Worm (Caenorhabditis elegans): Measurements from ENCODE around the gene F53F1.3.
A peak's percentile ranks its signal among the peaks of the same experiment; 100 is the strongest.

The F53F1.3 gene

DNA sequence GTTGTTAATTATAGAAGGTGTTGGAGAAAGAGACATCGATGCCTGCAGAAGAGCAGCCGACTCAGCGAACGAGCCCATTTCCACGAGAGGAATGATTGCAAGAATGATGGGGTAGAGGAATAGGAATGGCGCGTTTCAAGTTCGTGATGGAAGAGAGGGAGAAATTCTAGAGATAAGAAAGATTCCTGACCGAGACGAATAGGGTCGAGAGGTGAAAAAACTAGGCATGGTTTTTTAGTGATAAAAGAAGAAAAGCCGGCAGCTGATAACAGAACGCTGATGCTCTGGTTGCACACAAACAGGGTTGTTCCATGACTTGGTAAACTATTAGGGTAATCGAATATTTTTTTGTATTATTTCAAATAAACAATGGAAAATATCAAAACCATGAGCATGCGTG, 35.2 kb upstream of the F53F1.3 start:
- TF ChIP-seq zfh-2 (GFP tag; conservative IDR thresholded peaks at IDR 0.05) (peak; percentile 50; the same call in 1 of the 2 replicates), lsy-27 (tag; optimal IDR thresholded peaks at IDR 0.05; ENCODE audit: borderline replicate concordance, insufficient read depth) (no peak), F39B2.1 (GFP tag; IDR thresholded peaks at IDR 0.05) (no peak), dox-1 (GFP tag; IDR thresholded peaks at IDR 0.05) (peak; percentile 64), hlh-12 (tag; optimal IDR thresholded peaks at IDR 0.05) (no peak), egl-44 (GFP tag; IDR thresholded peaks at IDR 0.05) (0 out of 2 replicates have a peak, but pooled peaks have one; percentile 59), F23B12.7 (tag; optimal IDR thresholded peaks at IDR 0.05; ENCODE audit: insufficient read depth) (no peak), nhr-80 (tag; optimal IDR thresholded peaks at IDR 0.05) (peak; percentile 97), athp-1 (tag; optimal IDR thresholded peaks at IDR 0.05) (no peak), cebp-1 (GFP tag; IDR thresholded peaks at IDR 0.05) (no peak), cebp-1 (tag; optimal IDR thresholded peaks at IDR 0.05) (peak; percentile 13), ztf-22 (GFP tag; optimal IDR thresholded peaks at IDR 0.05) (peak; percentile 52)

DNA sequence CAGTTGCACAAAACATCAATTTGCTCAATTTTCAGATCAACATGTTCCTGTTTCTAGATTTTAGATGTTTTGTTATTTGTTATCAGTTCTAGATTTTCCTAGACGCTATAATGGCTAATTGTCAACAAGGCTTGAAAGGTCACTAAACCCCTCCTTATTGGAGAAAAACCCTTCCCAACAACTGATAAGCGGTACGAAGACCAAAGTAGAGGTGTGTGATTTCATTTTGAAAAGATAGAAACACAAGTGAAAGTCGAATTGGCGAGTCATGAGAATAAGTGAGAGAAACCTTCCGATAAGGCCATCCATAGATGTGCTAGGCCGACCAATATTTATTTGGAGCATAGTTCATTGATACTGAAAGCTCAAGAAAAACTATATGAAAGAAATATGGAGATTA, 34.4 kb upstream of the F53F1.3 start:
- no peak for TF ChIP-seq cebp-1 (GFP tag; IDR thresholded peaks at IDR 0.05)
- TF ChIP-seq cebp-1 (tag; optimal IDR thresholded peaks at IDR 0.05), result peak; percentile 21
- TF ChIP-seq pha-4 (tag; optimal IDR thresholded peaks at IDR 0.05), result no peak
- TF ChIP-seq atf-7 (tag; optimal IDR thresholded peaks at IDR 0.05), result peak; percentile 41
- TF ChIP-seq B0336.3 (GFP tag; IDR thresholded peaks at IDR 0.05), result no peak
- no peak for TF ChIP-seq attf-6 (GFP tag; IDR thresholded peaks at IDR 0.05)
- TF ChIP-seq nhr-80 (tag; optimal IDR thresholded peaks at IDR 0.05), result peak; percentile 86
- TF ChIP-seq madf-10 (tag; optimal IDR thresholded peaks at IDR 0.05), result peak; percentile 6
- TF ChIP-seq nfyb-1 (GFP tag; IDR thresholded peaks at IDR 0.05), result no peak
- TF ChIP-seq mxl-1 (tag; optimal IDR thresholded peaks at IDR 0.05), result no peak
- 0 out of 2 replicates have a peak, but pooled peaks have one; percentile 25 for TF ChIP-seq egl-44 (GFP tag; IDR thresholded peaks at IDR 0.05)

DNA sequence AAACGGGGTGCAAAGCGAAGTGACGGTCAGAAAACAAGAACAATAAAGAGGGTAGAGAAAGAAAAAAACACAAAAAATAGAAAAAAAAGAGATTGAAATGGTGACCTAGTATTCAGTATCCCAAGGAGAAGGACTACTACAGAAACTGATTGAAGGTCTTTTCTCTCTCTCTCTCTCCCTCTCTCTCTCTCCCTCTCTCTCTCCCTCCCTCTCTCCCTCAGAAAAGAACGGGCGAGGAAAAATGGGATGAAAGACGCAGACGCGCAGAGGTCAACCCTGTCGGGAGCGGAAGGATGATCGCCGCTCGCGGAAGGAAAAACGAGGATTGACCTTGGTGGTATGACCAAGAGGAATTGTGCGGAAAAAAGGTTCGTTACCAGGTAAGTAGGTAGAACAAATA, 33.5 kb upstream of the F53F1.3 start:
- TF ChIP-seq dox-1 (GFP tag; IDR thresholded peaks at IDR 0.05), result peak; percentile 50; the same call in 1 of the 2 replicates
- peak; percentile 17 for TF ChIP-seq nhr-80 (tag; optimal IDR thresholded peaks at IDR 0.05)
- TF ChIP-seq rcor-1 (GFP tag; IDR thresholded peaks at IDR 0.05), result no peak
- peak; percentile 89 for TF ChIP-seq zfh-2 (GFP tag; conservative IDR thresholded peaks at IDR 0.05)
- TF ChIP-seq egrh-3 (GFP tag; IDR thresholded peaks at IDR 0.05), result peak; percentile 63
- TF ChIP-seq Y53G8AR.9 (GFP tag; conservative IDR thresholded peaks at IDR 0.05), result no peak

- TF ChIP-seq B0019.2 (GFP tag; conservative IDR thresholded peaks at IDR 0.05), result no peak
- no peak for TF ChIP-seq cebp-1 (GFP tag; IDR thresholded peaks at IDR 0.05)
- peak; percentile 19 for TF ChIP-seq cebp-1 (tag; optimal IDR thresholded peaks at IDR 0.05)
- TF ChIP-seq nfya-1 (tag; optimal IDR thresholded peaks at IDR 0.05; ENCODE audit: borderline replicate concordance, insufficient read depth), result no peak
Measured at ce11 chrV:13375861-13376260, 32.2 kb upstream of the F53F1.3 start.

ce11 chrV:13377130-13377529, 30.9 kb upstream of the F53F1.3 start:
- TF ChIP-seq pha-4 (tag; optimal IDR thresholded peaks at IDR 0.05), result no peak
- no peak for TF ChIP-seq ceh-79 (tag; optimal IDR thresholded peaks at IDR 0.05)
- no peak for TF ChIP-seq lir-1 (GFP tag; conservative IDR thresholded peaks at IDR 0.05)
- TF ChIP-seq K12H6.12 (tag; optimal IDR thresholded peaks at IDR 0.05), result no peak
- TF ChIP-seq madf-8 (GFP tag; conservative IDR thresholded peaks at IDR 0.05), result no peak
- no peak for TF ChIP-seq F57A8.1 (GFP tag; optimal IDR thresholded peaks at IDR 0.05)
- TF ChIP-seq hlh-26 (GFP tag; conservative IDR thresholded peaks at IDR 0.05), result no peak
- no peak for TF ChIP-seq repo-1 (tag; optimal IDR thresholded peaks at IDR 0.05)
- no peak for TF ChIP-seq Y56A3A.18 (GFP tag; IDR thresholded peaks at IDR 0.05)
- TF ChIP-seq ama-1 (optimal IDR thresholded peaks at IDR 0.05), result no peak
- TF ChIP-seq ama-1 (GFP tag; optimal IDR thresholded peaks at IDR 0.05), result no peak
- no peak for TF ChIP-seq nfya-1 (tag; optimal IDR thresholded peaks at IDR 0.05; ENCODE audit: borderline replicate concordance, insufficient read depth)
- 0 out of 2 replicates have a peak, but pooled peaks have one; percentile 62 for TF ChIP-seq Y95B8A.8 (GFP tag; IDR thresholded peaks at IDR 0.05)
- TF ChIP-seq atf-7 (tag; optimal IDR thresholded peaks at IDR 0.05), result peak; percentile 67
- TF ChIP-seq lag-1 (GFP tag; IDR thresholded peaks at IDR 0.05), result no peak
- no peak for TF ChIP-seq somi-1 (GFP tag; optimal IDR thresholded peaks at IDR 0.05)
- no peak for TF ChIP-seq cebp-2 (GFP tag; IDR thresholded peaks at IDR 0.05)
- no peak for TF ChIP-seq lsl-1 (GFP tag; optimal IDR thresholded peaks at IDR 0.05)
- no peak for TF ChIP-seq ztf-6 (GFP tag; IDR thresholded peaks at IDR 0.05)
- no peak for TF ChIP-seq cebp-1 (GFP tag; IDR thresholded peaks at IDR 0.05)
- TF ChIP-seq cebp-1 (tag; optimal IDR thresholded peaks at IDR 0.05), result peak; percentile 48
- TF ChIP-seq snpc-3.4 (tag; optimal IDR thresholded peaks at IDR 0.05), result no peak

Measured in whole organism, young adult.